Worm (Caenorhabditis elegans) whole organism, midembryonic: Measurements from ENCODE around the gene C15C8.5.

Experiments used
- flt-1 ChIP-seq: fragments of 200-800 bp; sonication (Bioruptor generic); IDR thresholded peaks from 2 replicates; pipeline ENCODE4 v1.3.6; 2022; ENCODE audit warnings: missing genetic modification characterization, missing compliant biosample characterization
- ref-1 ChIP-seq: fragments of 200-800 bp; sonication (Bioruptor generic); conservative IDR thresholded peaks from 2 replicates; pipeline ENCODE4 v1.3.6; 2022; ENCODE audit warnings: missing genetic modification reagents, missing genetic modification characterization, missing compliant biosample characterization
- ztf-23 ChIP-seq: fragments of 200-800 bp; sonication (Bioruptor generic); IDR thresholded peaks from 2 replicates; pipeline ENCODE4 v1.3.6; 2022; ENCODE audit warnings: missing genetic modification reagents, missing genetic modification characterization, missing compliant biosample characterization

DNA sequence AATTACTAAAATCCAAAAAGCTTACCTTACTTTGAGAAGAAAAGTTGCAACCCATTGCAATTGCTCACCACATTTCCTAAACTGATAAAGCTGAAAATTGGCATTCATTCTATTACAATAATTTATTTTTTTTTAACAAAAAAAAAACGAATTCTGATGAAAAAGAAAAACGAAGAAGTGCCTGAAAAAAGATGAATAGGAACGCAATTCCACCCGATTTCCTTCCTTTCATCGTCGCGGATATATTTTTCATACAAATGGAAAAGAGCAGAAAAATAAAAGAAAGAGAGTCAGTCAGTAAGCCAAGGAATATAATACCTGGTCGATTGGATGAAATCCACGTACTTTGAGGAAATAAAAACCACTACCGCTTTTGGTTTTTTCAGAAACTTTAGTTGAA is 7.0 kb downstream of the C15C8.5 start, which contains the start of gene gpa-13:
- TF ChIP-seq ztf-23, result no peak
- no peak for TF ChIP-seq ref-1 (GFP tag; lab: Robert Waterston, UW)
- TF ChIP-seq flt-1, result no peak
